Worm (Caenorhabditis elegans) whole organism, L1 larva: ENCODE measurements around the gene cutl-19.

Experiments
- C04F5.9 ChIP-seq: sonication (generic microtip); optimal IDR thresholded peaks from 2 replicates; lab custom pipeline; 2016; ENCODE audit warnings: missing genetic modification characterization, missing compliant biosample characterization
- C16A3.4 ChIP-seq: fragments of 150-350 bp; optimal IDR thresholded peaks from 2 replicates; lab custom pipeline; 2014; ENCODE audit warnings: missing biosample characterization, missing genetic modification characterization
- C34B4.2 ChIP-seq: sonication (generic microtip); optimal IDR thresholded peaks from 2 replicates; lab custom pipeline; 2017; ENCODE audit warnings: mild to moderate bottlenecking, missing genetic modification characterization, missing compliant biosample characterization
- F16B12.6 ChIP-seq: fragments of 150-350 bp; optimal IDR thresholded peaks from 2 replicates; lab custom pipeline; 2014; ENCODE audit warnings: missing biosample characterization, missing genetic modification characterization
- ama-1 ChIP-seq: fragments of 150-350 bp; optimal IDR thresholded peaks from 2 replicates; lab custom pipeline; 2014
- blmp-1 ChIP-seq: fragments of 150-350 bp; optimal IDR thresholded peaks from 2 replicates; lab custom pipeline; 2014; ENCODE audit warnings: missing biosample characterization, missing genetic modification characterization
- ceh-90 ChIP-seq: sonication (generic microtip); optimal IDR thresholded peaks from 2 replicates; lab custom pipeline; 2016; ENCODE audit warnings: missing genetic modification characterization, missing compliant biosample characterization
- ces-1 ChIP-seq: fragments of 150-350 bp; optimal IDR thresholded peaks from 2 replicates; lab custom pipeline; 2014; ENCODE audit warnings: missing biosample characterization, missing genetic modification reagents, missing genetic modification characterization
- dpl-1 ChIP-seq, 3 experiments: fragments of 150-350 bp in 2 of 3; sonication (generic microtip) in 1 of 3; optimal IDR thresholded peaks; 2 replicates each; lab custom pipeline; 2014 to 2017; ENCODE audit warnings: missing biosample characterization in 3 of 3, missing genetic modification characterization in 3 of 3, missing genetic modification reagents in 3 of 3
- dsc-1 ChIP-seq: sonication (generic microtip); optimal IDR thresholded peaks from 2 replicates; lab custom pipeline; 2016; ENCODE audit warnings: mild to moderate bottlenecking, missing genetic modification characterization, missing compliant biosample characterization
- egl-27 ChIP-seq, 2 experiments: fragments of 150-350 bp in 1 of 2; sonication (generic microtip); optimal IDR thresholded peaks; 3 replicates each; lab custom pipeline; 2017 to 2018; ENCODE audit warnings: missing biosample characterization in 2 of 2, missing genetic modification characterization in 2 of 2, missing genetic modification reagents in 2 of 2
- ets-5 ChIP-seq: fragments of 200-800 bp; sonication (Bioruptor generic); IDR thresholded peaks from 2 replicates; pipeline ENCODE4 v1.3.6; 2022; ENCODE audit warnings: missing genetic modification characterization, missing compliant biosample characterization
- fkh-10 ChIP-seq: sonication (generic microtip); optimal IDR thresholded peaks from 2 replicates; lab custom pipeline; 2017; ENCODE audit warnings: missing biosample characterization, missing genetic modification reagents, missing genetic modification characterization
- fkh-4 ChIP-seq: sonication (generic microtip); optimal IDR thresholded peaks from 2 replicates; lab custom pipeline; 2016; ENCODE audit warnings: missing compliant biosample characterization, missing genetic modification characterization, borderline replicate concordance
- fkh-8 ChIP-seq: sonication (generic microtip); optimal IDR thresholded peaks from 2 replicates; lab custom pipeline; 2016; ENCODE audit warnings: mild to moderate bottlenecking, missing genetic modification characterization, missing compliant biosample characterization
- fos-1 ChIP-seq: fragments of 150-350 bp; optimal IDR thresholded peaks from 2 replicates; lab custom pipeline; 2014; ENCODE audit warnings: missing biosample characterization, missing genetic modification characterization
- hlh-17 ChIP-seq: fragments of 200-800 bp; sonication (Bioruptor generic); optimal IDR thresholded peaks from 2 replicates; lab custom pipeline; 2018; ENCODE audit warnings: missing genetic modification characterization, mild to moderate bottlenecking, missing compliant biosample characterization, moderate library complexity, borderline replicate concordance
- irx-1 ChIP-seq: sonication (generic microtip); optimal IDR thresholded peaks from 2 replicates; lab custom pipeline; 2016; ENCODE audit warnings: missing genetic modification characterization, missing compliant biosample characterization
- jun-1 ChIP-seq: fragments of 150-350 bp; optimal IDR thresholded peaks from 2 replicates; lab custom pipeline; 2014; ENCODE audit warnings: missing biosample characterization, missing genetic modification reagents, missing genetic modification characterization
- lin-14 ChIP-seq: fragments of 200-800 bp; sonication (Bioruptor generic); optimal IDR thresholded peaks from 2 replicates; lab custom pipeline; 2018; ENCODE audit warnings: mild to moderate bottlenecking, missing genetic modification characterization, moderate library complexity, missing compliant biosample characterization
- lin-15B ChIP-seq: fragments of 150-350 bp; sonication (generic microtip); optimal IDR thresholded peaks from 3 replicates; lab custom pipeline; 2014; ENCODE audit warnings: missing biosample characterization, missing genetic modification characterization
- lsy-2 ChIP-seq, 2 experiments: fragments of 150-350 bp; optimal IDR thresholded peaks; 2 replicates each; lab custom pipeline; 2014; ENCODE audit warnings: missing biosample characterization in 2 of 2, missing genetic modification characterization in 2 of 2
- mab-9 ChIP-seq: fragments of 200-800 bp; sonication (Bioruptor generic); IDR thresholded peaks from 2 replicates; pipeline ENCODE4 v1.3.6; 2022; ENCODE audit warnings: missing genetic modification reagents, missing genetic modification characterization, missing compliant biosample characterization
- mdl-1 ChIP-seq, 2 experiments: fragments of 150-350 bp; optimal IDR thresholded peaks; 2 replicates each; lab custom pipeline; 2014 to 2017; ENCODE audit warnings: missing biosample characterization in 2 of 2, missing genetic modification characterization in 2 of 2, inconsistent platforms in 1 of 2
- mep-1 ChIP-seq: fragments of 150-350 bp; optimal IDR thresholded peaks from 2 replicates; lab custom pipeline; 2014; ENCODE audit warnings: missing biosample characterization, missing genetic modification characterization
- nhr-20 ChIP-seq: sonication (generic microtip); optimal IDR thresholded peaks from 2 replicates; lab custom pipeline; 2016; ENCODE audit warnings: mild to moderate bottlenecking, missing genetic modification characterization, missing compliant biosample characterization
- nhr-237 ChIP-seq: fragments of 150-350 bp; optimal IDR thresholded peaks from 2 replicates; lab custom pipeline; 2014; ENCODE audit warnings: missing biosample characterization, missing genetic modification characterization
- nhr-28 ChIP-seq: fragments of 150-350 bp; optimal IDR thresholded peaks from 2 replicates; lab custom pipeline; 2014; ENCODE audit warnings: missing biosample characterization, missing genetic modification characterization
- nhr-47 ChIP-seq: sonication (generic microtip); optimal IDR thresholded peaks from 2 replicates; lab custom pipeline; 2016; ENCODE audit warnings: mild to moderate bottlenecking, missing genetic modification characterization, moderate library complexity, missing compliant biosample characterization
- nhr-71 ChIP-seq: sonication (generic microtip); optimal IDR thresholded peaks from 2 replicates; lab custom pipeline; 2016; ENCODE audit warnings: mild to moderate bottlenecking, missing genetic modification characterization, moderate library complexity, missing compliant biosample characterization
- nhr-76 ChIP-seq: sonication (generic microtip); optimal IDR thresholded peaks from 2 replicates; lab custom pipeline; 2017; ENCODE audit warnings: missing biosample characterization, missing genetic modification characterization
- nhr-77 ChIP-seq: fragments of 150-350 bp; optimal IDR thresholded peaks from 2 replicates; lab custom pipeline; 2014; ENCODE audit warnings: missing biosample characterization, missing genetic modification characterization
- nhr-84 ChIP-seq: sonication (generic microtip); optimal IDR thresholded peaks from 2 replicates; lab custom pipeline; 2017; ENCODE audit warnings: missing biosample characterization, missing genetic modification characterization
- nhr-90 ChIP-seq: sonication (generic microtip); optimal IDR thresholded peaks from 2 replicates; lab custom pipeline; 2016; ENCODE audit warnings: mild to moderate bottlenecking, missing genetic modification characterization, missing compliant biosample characterization; ENCODE audit not compliant: poor library complexity
- pag-3 ChIP-seq: sonication (generic microtip); optimal IDR thresholded peaks from 2 replicates; lab custom pipeline; 2017; ENCODE audit warnings: missing genetic modification characterization, mild to moderate bottlenecking, missing compliant biosample characterization, antibody characterized with exemption, borderline replicate concordance; ENCODE audit not compliant: insufficient read depth
- pax-3 ChIP-seq: fragments of 200-800 bp; sonication (Bioruptor generic); optimal IDR thresholded peaks from 2 replicates; lab custom pipeline; 2018; ENCODE audit warnings: mild to moderate bottlenecking, missing genetic modification characterization, moderate library complexity, missing compliant biosample characterization
- pqm-1 ChIP-seq: sonication (generic microtip); optimal IDR thresholded peaks from 3 replicates; lab custom pipeline; 2017; ENCODE audit warnings: missing biosample characterization, missing genetic modification characterization
- snpc-4 ChIP-seq: fragments of 150-350 bp; optimal IDR thresholded peaks from 2 replicates; lab custom pipeline; 2014; ENCODE audit warnings: missing biosample characterization, missing genetic modification characterization
- sox-4 ChIP-seq: sonication (generic microtip); optimal IDR thresholded peaks from 2 replicates; lab custom pipeline; 2016; ENCODE audit warnings: missing genetic modification characterization, missing compliant biosample characterization
- sptf-1 ChIP-seq: fragments of 150-350 bp; optimal IDR thresholded peaks from 2 replicates; lab custom pipeline; 2014; ENCODE audit warnings: missing biosample characterization, missing genetic modification characterization
- sup-37 ChIP-seq: fragments of 200-800 bp; sonication (Bioruptor generic); optimal IDR thresholded peaks from 2 replicates; lab custom pipeline; 2018; ENCODE audit warnings: mild to moderate bottlenecking, missing genetic modification characterization, missing compliant biosample characterization
- swsn-7 ChIP-seq: sonication (generic microtip); optimal IDR thresholded peaks from 2 replicates; lab custom pipeline; 2016; ENCODE audit warnings: missing genetic modification characterization, missing compliant biosample characterization
- tbx-2 ChIP-seq: sonication (generic microtip); optimal IDR thresholded peaks from 2 replicates; lab custom pipeline; 2016; ENCODE audit warnings: missing genetic modification characterization, missing compliant biosample characterization
- tlp-1 ChIP-seq: fragments of 150-350 bp; optimal IDR thresholded peaks from 2 replicates; lab custom pipeline; 2014; ENCODE audit warnings: missing biosample characterization, missing genetic modification characterization
- unc-30 ChIP-seq: sonication (generic microtip); optimal IDR thresholded peaks from 2 replicates; lab custom pipeline; 2017; ENCODE audit warnings: missing biosample characterization, missing genetic modification characterization
- unc-62 ChIP-seq: fragments of 150-350 bp; optimal IDR thresholded peaks from 2 replicates; lab custom pipeline; 2014; ENCODE audit warnings: missing biosample characterization, missing genetic modification reagents, missing genetic modification characterization
- unc-86 ChIP-seq: sonication (generic microtip); optimal IDR thresholded peaks from 2 replicates; lab custom pipeline; 2016; ENCODE audit warnings: missing genetic modification characterization, missing compliant biosample characterization
- unc-98 ChIP-seq: fragments of 200-800 bp; sonication (Bioruptor generic); IDR thresholded peaks from 2 replicates; pipeline ENCODE4 v1.3.6; 2022; ENCODE audit warnings: missing genetic modification characterization, missing compliant biosample characterization
- vab-15 ChIP-seq: sonication (generic microtip); optimal IDR thresholded peaks from 2 replicates; lab custom pipeline; 2017; ENCODE audit warnings: missing genotype, mild to moderate bottlenecking, missing genetic modification characterization, missing compliant biosample characterization
- xbp-1 ChIP-seq: sonication (generic microtip); optimal IDR thresholded peaks from 2 replicates; lab custom pipeline; 2016; ENCODE audit warnings: missing genetic modification characterization, missing compliant biosample characterization
- zag-1 ChIP-seq: fragments of 150-350 bp; optimal IDR thresholded peaks from 2 replicates; lab custom pipeline; 2014; ENCODE audit warnings: missing biosample characterization, missing genetic modification characterization
- zip-4 ChIP-seq: fragments of 200-800 bp; sonication (Bioruptor generic); optimal IDR thresholded peaks from 2 replicates; lab custom pipeline; 2018; ENCODE audit warnings: mild to moderate bottlenecking, missing genetic modification characterization, moderate library complexity, missing compliant biosample characterization

The cutl-19 gene

ce11 chrIII:5202641-5203040 lies 14.8 kb downstream of the cutl-19 start (continued):
- TF ChIP-seq tlp-1 (no peak), unc-62 (GFP tag; lab: Kevin White, UChicago) (no peak), nhr-28 (tag; lab: Kevin White, UChicago) (no peak), C34B4.2 (tag; lab: Kevin White, UChicago) (no peak), sox-4 (tag; lab: Kevin White, UChicago) (no peak), xbp-1 (no peak), tbx-2 (tag; lab: Kevin White, UChicago) (peak; percentile 51), nhr-84 (tag; lab: Kevin White, UChicago) (no peak), irx-1 (no peak), unc-86 (tag; lab: Kevin White, UChicago) (no peak), fkh-8 (peak; percentile 8), lin-14 (GFP tag; lab: Kevin White, UChicago) (peak; percentile 88), unc-30 (no peak), snpc-4 (tag; lab: Kevin White, UChicago) (no peak), lin-15B (no peak), nhr-237 (tag; lab: Kevin White, UChicago) (no peak), nhr-47 (peak; percentile 46), fkh-4 (tag; lab: Kevin White, UChicago) (no peak), sup-37 (GFP tag; lab: Kevin White, UChicago) (no peak), blmp-1 (peak; percentile 40), nhr-20 (peak; percentile 87), nhr-90 (peak; percentile 67), pqm-1 (tag; lab: Kevin White, UChicago) (no peak), nhr-71 (tag; lab: Kevin White, UChicago) (peak; percentile 80), mep-1 (tag; lab: Kevin White, UChicago) (peak; percentile 72), dpl-1 (GFP tag; optimal IDR thresholded peaks at IDR 0.05; lab: Kevin White, UChicago) (peak in 2 of 3 experiments; percentile 10 to 34), pag-3 (tag; lab: Kevin White, UChicago) (no peak), fkh-10 (GFP tag; lab: Kevin White, UChicago) (no peak), jun-1 (tag; lab: Kevin White, UChicago) (peak; percentile 46), zip-4 (no peak), egl-27 (tag; optimal IDR thresholded peaks at IDR 0.05; lab: Kevin White, UChicago) (no peak), C04F5.9 (tag; lab: Kevin White, UChicago) (no peak), unc-98 (GFP tag; lab: Robert Waterston, UW) (no peak), fos-1 (tag; lab: Kevin White, UChicago) (peak; percentile 28), mdl-1 (tag; optimal IDR thresholded peaks at IDR 0.05; lab: Kevin White, UChicago) (peak in 1 of 2 experiments; percentile 3), ces-1 (no peak), swsn-7 (tag; lab: Kevin White, UChicago) (peak; percentile 39), hlh-17 (GFP tag; lab: Kevin White, UChicago) (no peak), ets-5 (GFP tag; lab: Robert Waterston, UW) (no peak), pax-3 (tag; lab: Kevin White, UChicago) (no peak), vab-15 (no peak), mab-9 (no peak), C16A3.4 (tag; lab: Kevin White, UChicago) (peak; percentile 43), sptf-1 (no peak), dsc-1 (no peak), nhr-77 (tag; lab: Kevin White, UChicago) (peak; percentile 76), zag-1 (tag; lab: Kevin White, UChicago) (no peak), lsy-2 (tag; optimal IDR thresholded peaks at IDR 0.05; lab: Kevin White, UChicago) (peak; percentile 49 to 74), nhr-76 (no peak), ceh-90 (no peak), F16B12.6 (no peak), ama-1 (lab: Kevin White, UChicago) (no peak)
